Fruit fly (Drosophila melanogaster) whole organism, embryonic: ENCODE data around the gene Vta1.

ENCODE experiments used
- Adf1 ChIP-seq: fragments of 200-800 bp; sonication (Bioruptor generic); IDR thresholded peaks from 2 replicates; pipeline ENCODE4 v1.3.6; 2022; ENCODE audit warnings: missing biosample characterization, missing genetic modification characterization
- Aef1 ChIP-seq: fragments of 200-800 bp; sonication (Bioruptor generic); IDR thresholded peaks from 3 replicates; pipeline ENCODE4 v1.3.6; 2022; ENCODE audit warnings: missing biosample characterization, missing genetic modification characterization
- Antp ChIP-seq: fragments of 200-800 bp; sonication (Bioruptor generic); optimal IDR thresholded peaks from 3 replicates; lab custom pipeline; 2016; ENCODE audit warnings: missing biosample characterization, missing genetic modification characterization
- Atf-2 ChIP-seq: fragments of 200-800 bp; sonication (Bioruptor generic); optimal IDR thresholded peaks from 2 replicates; lab custom pipeline; 2016; ENCODE audit warnings: missing biosample characterization, missing genetic modification characterization
- Atf3 ChIP-seq: fragments of 200-800 bp; sonication (Bioruptor generic); optimal IDR thresholded peaks from 3 replicates; lab custom pipeline; 2016; ENCODE audit warnings: missing biosample characterization, missing genetic modification characterization
- Bdp1 ChIP-seq: fragments of 200-800 bp; sonication (Bioruptor generic); optimal IDR thresholded peaks from 3 replicates; lab custom pipeline; 2016; ENCODE audit warnings: missing biosample characterization, missing genetic modification characterization
- BtbVII ChIP-seq: fragments of 200-800 bp; sonication (Bioruptor generic); optimal IDR thresholded peaks from 3 replicates; lab custom pipeline; 2017; ENCODE audit warnings: missing biosample characterization, mild to moderate bottlenecking, missing genetic modification characterization
- CG15011 ChIP-seq: fragments of 200-800 bp; sonication (Bioruptor generic); optimal IDR thresholded peaks from 3 replicates; lab custom pipeline; 2018; ENCODE audit warnings: missing biosample characterization, mild to moderate bottlenecking, missing genetic modification characterization
- CG15514 ChIP-seq: fragments of 200-800 bp; sonication (Bioruptor generic); optimal IDR thresholded peaks from 3 replicates; lab custom pipeline; 2017; ENCODE audit warnings: missing biosample characterization, missing genetic modification characterization, mild to moderate bottlenecking, moderate library complexity, missing genetic modification reagents
- CG16863 ChIP-seq: fragments of 200-800 bp; sonication (Bioruptor generic); optimal IDR thresholded peaks from 3 replicates; lab custom pipeline; 2016; ENCODE audit warnings: missing biosample characterization, missing genetic modification characterization
- CG17802 ChIP-seq: fragments of 200-800 bp; sonication (Bioruptor generic); optimal IDR thresholded peaks from 2 replicates; lab custom pipeline; 2018; ENCODE audit warnings: missing biosample characterization, mild to moderate bottlenecking, missing genetic modification characterization, moderate library complexity
- CG17912 ChIP-seq: fragments of 200-800 bp; sonication (Bioruptor generic); optimal IDR thresholded peaks from 2 replicates; lab custom pipeline; 2018; ENCODE audit warnings: missing biosample characterization, mild to moderate bottlenecking, missing genetic modification characterization
- CG34376 ChIP-seq: fragments of 200-800 bp; sonication (Bioruptor generic); optimal IDR thresholded peaks from 2 replicates; lab custom pipeline; 2018; ENCODE audit warnings: missing biosample characterization, mild to moderate bottlenecking, missing genetic modification characterization
- CG34422 ChIP-seq: fragments of 200-800 bp; sonication (Bioruptor generic); IDR thresholded peaks from 3 replicates; pipeline ENCODE4 v1.3.6; 2022; ENCODE audit warnings: missing biosample characterization, missing genetic modification characterization
- CG3726 ChIP-seq: fragments of 200-800 bp; sonication (Bioruptor generic); IDR thresholded peaks from 3 replicates; pipeline ENCODE4, ENCODE4 v1.3.6; 2022; ENCODE audit warnings: missing biosample characterization, missing genetic modification characterization
- CG42726 ChIP-seq: fragments of 200-800 bp; sonication (Bioruptor generic); IDR thresholded peaks from 2 replicates; pipeline ENCODE4 v1.3.6; 2022; ENCODE audit warnings: missing biosample characterization, missing genetic modification characterization; ENCODE audit not compliant: partially characterized antibody
- CG4282 ChIP-seq: fragments of 200-800 bp; sonication (Bioruptor generic); optimal IDR thresholded peaks from 2 replicates; lab custom pipeline; 2016; ENCODE audit warnings: missing biosample characterization, missing genetic modification characterization
- CG4707 ChIP-seq: fragments of 200-800 bp; sonication (Bioruptor generic); optimal IDR thresholded peaks from 2 replicates; lab custom pipeline; 2018; ENCODE audit warnings: missing biosample characterization, mild to moderate bottlenecking, missing genetic modification characterization, moderate library complexity
- CG6272 ChIP-seq: fragments of 200-800 bp; sonication (Bioruptor generic); IDR thresholded peaks from 2 replicates; pipeline ENCODE4 v1.3.6; 2022; ENCODE audit warnings: missing biosample characterization, missing genetic modification characterization
- CG8478 ChIP-seq: fragments of >200 bp; optimal IDR thresholded peaks from 2 replicates; lab custom pipeline; 2018
- CG9817 ChIP-seq: fragments of 200-800 bp; sonication (Bioruptor generic); optimal IDR thresholded peaks from 2 replicates; lab custom pipeline; 2018; ENCODE audit warnings: missing biosample characterization, mild to moderate bottlenecking, missing genetic modification characterization, moderate library complexity
- CTCF ChIP-seq: fragments of 200-800 bp; sonication (Bioruptor generic); optimal IDR thresholded peaks from 2 replicates; lab custom pipeline; 2017; ENCODE audit warnings: missing biosample characterization, mild to moderate bottlenecking, missing genetic modification characterization, moderate library complexity
- D19A ChIP-seq: fragments of 200-800 bp; optimal IDR thresholded peaks from 3 replicates; lab custom pipeline; 2019; ENCODE audit warnings: missing biosample characterization, mild to moderate bottlenecking, missing genetic modification characterization, moderate library complexity
- Doc3 ChIP-seq: fragments of 200-800 bp; sonication (Bioruptor generic); IDR thresholded peaks from 3 replicates; pipeline ENCODE4 v1.3.6; 2022; ENCODE audit warnings: missing biosample characterization, missing genetic modification characterization; ENCODE audit not compliant: partially characterized antibody
- Gug ChIP-seq: fragments of 200-800 bp; sonication (Bioruptor generic); IDR thresholded peaks from 4 replicates; pipeline ENCODE4 v1.3.6; 2022; ENCODE audit warnings: missing biosample characterization, missing genetic modification characterization
- H15 ChIP-seq: fragments of 200-800 bp; sonication (Bioruptor generic); IDR thresholded peaks from 3 replicates; pipeline ENCODE4 v1.3.6; 2022; ENCODE audit warnings: missing biosample characterization, missing genetic modification characterization
- HLH4C ChIP-seq: fragments of 200-800 bp; sonication (Bioruptor generic); IDR thresholded peaks from 3 replicates; pipeline ENCODE4 v1.3.6; 2022; ENCODE audit warnings: missing biosample characterization, missing genetic modification characterization; ENCODE audit not compliant: partially characterized antibody
- Neu2 ChIP-seq: fragments of 200-800 bp; sonication (Bioruptor generic); optimal IDR thresholded peaks from 3 replicates; lab custom pipeline; 2016; ENCODE audit warnings: missing biosample characterization, missing genetic modification characterization, borderline replicate concordance
- Rx ChIP-seq: fragments of 200-800 bp; sonication (Bioruptor generic); IDR thresholded peaks from 2 replicates; pipeline ENCODE4 v1.3.6; 2022; ENCODE audit warnings: missing biosample characterization, missing genetic modification characterization
- Trl ChIP-seq, 3 experiments: fragments of >200 bp in 2 of 3; fragments of 200-800 bp in 1 of 3; sonication (Bioruptor generic) in 1 of 3; optimal IDR thresholded peaks; 2 replicates in 1 of 3; 3 replicates in 2 of 3; lab custom pipeline; 2016 to 2017; ENCODE audit warnings: missing biosample characterization in 1 of 3, missing genetic modification characterization in 1 of 3
- amos ChIP-seq: fragments of 200-800 bp; sonication (Bioruptor generic); IDR thresholded peaks from 2 replicates; pipeline ENCODE4 v1.3.6; 2022; ENCODE audit warnings: missing biosample characterization, missing genetic modification characterization; ENCODE audit not compliant: partially characterized antibody
- bbx ChIP-seq: fragments of 200-800 bp; sonication (Bioruptor generic); IDR thresholded peaks from 2 replicates; pipeline ENCODE4 v1.3.6; 2022; ENCODE audit warnings: missing biosample characterization, missing genetic modification characterization; ENCODE audit not compliant: partially characterized antibody
- ci ChIP-seq: fragments of 200-800 bp; sonication (Bioruptor generic); IDR thresholded peaks from 3 replicates; pipeline ENCODE4 v1.3.6; 2022; ENCODE audit warnings: missing biosample characterization, missing genetic modification characterization
- corto ChIP-seq: fragments of 200-800 bp; sonication (Bioruptor generic); optimal IDR thresholded peaks from 2 replicates; lab custom pipeline; 2016; ENCODE audit warnings: missing biosample characterization, mild to moderate bottlenecking, missing genetic modification characterization, moderate library complexity
- en ChIP-seq: fragments of 200-800 bp; sonication (Bioruptor generic); optimal IDR thresholded peaks from 2 replicates; lab custom pipeline; 2016; ENCODE audit warnings: missing biosample characterization, missing genetic modification characterization
- eyg ChIP-seq: fragments of 200-800 bp; sonication (Bioruptor generic); optimal IDR thresholded peaks from 3 replicates; lab custom pipeline; 2016; ENCODE audit warnings: missing biosample characterization, missing genetic modification characterization
- gcm2 ChIP-seq: fragments of 200-800 bp; sonication (Bioruptor generic); optimal IDR thresholded peaks from 2 replicates; lab custom pipeline; 2016; ENCODE audit warnings: missing biosample characterization, missing genetic modification characterization
- ind ChIP-seq: fragments of 200-800 bp; sonication (Bioruptor generic); optimal IDR thresholded peaks from 3 replicates; lab custom pipeline; 2016; ENCODE audit warnings: missing biosample characterization, missing genetic modification characterization
- nerfin-1 ChIP-seq: fragments of 200-800 bp; sonication (Bioruptor generic); optimal IDR thresholded peaks from 3 replicates; lab custom pipeline; 2019; ENCODE audit warnings: missing biosample characterization, mild to moderate bottlenecking, missing genetic modification characterization, moderate library complexity
- oc ChIP-seq: fragments of 200-800 bp; sonication (Bioruptor generic); optimal IDR thresholded peaks from 2 replicates; lab custom pipeline; 2018; ENCODE audit warnings: missing biosample characterization, mild to moderate bottlenecking, missing genetic modification characterization, moderate library complexity
- onecut ChIP-seq: fragments of 200-800 bp; sonication (Bioruptor generic); IDR thresholded peaks from 2 replicates; pipeline ENCODE4 v1.3.6; 2022; ENCODE audit warnings: missing biosample characterization, missing genetic modification characterization
- pb ChIP-seq: fragments of 200-800 bp; sonication (Bioruptor generic); optimal IDR thresholded peaks from 3 replicates; lab custom pipeline; 2016; ENCODE audit warnings: missing biosample characterization, missing genetic modification characterization
- pum ChIP-seq: fragments of 200-800 bp; sonication (Bioruptor generic); optimal IDR thresholded peaks from 2 replicates; lab custom pipeline; 2016; ENCODE audit warnings: missing biosample characterization, missing genetic modification characterization
- seq ChIP-seq: fragments of 200-800 bp; sonication (Bioruptor generic); IDR thresholded peaks from 2 replicates; pipeline ENCODE4 v1.3.6; 2022; ENCODE audit warnings: missing biosample characterization, missing genetic modification characterization
- sima ChIP-seq: fragments of 200-800 bp; sonication (Bioruptor generic); optimal IDR thresholded peaks from 2 replicates; lab custom pipeline; 2016; ENCODE audit warnings: missing biosample characterization, missing genetic modification characterization
- slbo ChIP-seq: fragments of 200-800 bp; sonication (Bioruptor generic); IDR thresholded peaks from 2 replicates; pipeline ENCODE4 v1.3.6; 2022; ENCODE audit warnings: missing biosample characterization, missing genetic modification characterization
- stc ChIP-seq: fragments of 200-800 bp; sonication (Bioruptor generic); IDR thresholded peaks from 2 replicates; pipeline ENCODE4 v1.3.6; 2022; ENCODE audit warnings: missing biosample characterization, missing genetic modification characterization
- tup ChIP-seq: fragments of 200-800 bp; sonication (Bioruptor generic); optimal IDR thresholded peaks from 2 replicates; lab custom pipeline; 2016; ENCODE audit warnings: missing biosample characterization, mild to moderate bottlenecking, missing genetic modification characterization, moderate library complexity
- tx ChIP-seq: fragments of 200-800 bp; sonication (Bioruptor generic); optimal IDR thresholded peaks from 2 replicates; lab custom pipeline; 2016; ENCODE audit warnings: missing biosample characterization, missing genetic modification characterization
- wor ChIP-seq: fragments of 200-800 bp; sonication (Bioruptor generic); IDR thresholded peaks from 2 replicates; pipeline ENCODE4 v1.3.6; 2022; ENCODE audit warnings: missing biosample characterization, missing genetic modification characterization
- zf30C ChIP-seq: fragments of 200-800 bp; sonication (Bioruptor generic); optimal IDR thresholded peaks from 3 replicates; lab custom pipeline; 2018; ENCODE audit warnings: missing biosample characterization, mild to moderate bottlenecking, missing genetic modification characterization

Vta1 gene

DNA sequence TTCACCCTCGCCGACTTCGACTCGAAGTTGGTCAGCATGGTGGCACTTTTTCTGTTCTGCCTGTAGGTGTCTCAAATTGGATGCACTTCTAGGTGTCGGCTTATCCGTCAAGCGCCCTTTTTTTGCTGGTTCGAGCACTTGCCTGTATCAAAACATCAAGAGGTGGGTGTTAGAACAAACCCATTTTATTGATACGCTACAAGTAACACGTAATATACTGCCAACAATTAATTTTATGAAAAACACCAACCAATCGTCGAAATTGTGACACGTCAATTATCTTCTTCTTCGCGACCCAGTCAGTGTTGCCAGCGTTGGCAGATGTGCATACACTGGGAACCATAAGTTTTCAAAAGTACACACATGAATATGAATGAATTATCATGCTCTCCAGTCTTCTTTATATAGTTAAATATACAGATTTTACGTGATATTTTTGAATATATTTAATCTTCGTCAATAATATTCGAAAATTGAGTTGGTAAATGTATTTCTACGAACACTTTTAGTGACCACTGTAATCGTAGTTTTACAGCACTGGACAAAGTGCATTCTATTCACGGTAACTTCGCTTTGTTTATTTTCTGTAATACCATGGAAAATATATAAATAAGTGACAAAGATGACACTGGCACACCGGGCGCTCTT is 7.7 kb downstream of the Vta1 start, which contains the start of the genes alphaCOP and CG13919 (continued):
- TF ChIP-seq gcm2 (GFP tag; lab: Kevin White, UChicago), result peak; percentile 90
- TF ChIP-seq CG42726, result no peak
- peak; percentile 85 for TF ChIP-seq Adf1 (GFP tag; lab: Robert Waterston, UW)
- TF ChIP-seq Antp (GFP tag; lab: Kevin White, UChicago), result peak; percentile 83
- TF ChIP-seq Aef1 (GFP tag; lab: Robert Waterston, UW), result peak; percentile 97
- TF ChIP-seq en (GFP tag; lab: Kevin White, UChicago), result peak; percentile 65
- no peak for TF ChIP-seq Doc3 (GFP tag; lab: Robert Waterston, UW)
- TF ChIP-seq wor (GFP tag; lab: Robert Waterston, UW), result peak; percentile 96
- TF ChIP-seq sima (GFP tag; lab: Kevin White, UChicago), result peak; percentile 69
- no peak for TF ChIP-seq CG15011
- peak; percentile 96 for TF ChIP-seq H15
- TF ChIP-seq Atf-2, result peak; percentile 89
- peak; percentile 92 for TF ChIP-seq CG4707 (GFP tag; lab: Kevin White, UChicago)
- peak; percentile 95 for TF ChIP-seq stc (GFP tag; lab: Robert Waterston, UW)
- peak; percentile 97 for TF ChIP-seq oc (tag; lab: Kevin White, UChicago)
- TF ChIP-seq zf30C, result no peak
- TF ChIP-seq CG4282 (GFP tag; lab: Kevin White, UChicago), result peak; percentile 56
- TF ChIP-seq Bdp1 (GFP tag; lab: Kevin White, UChicago), result peak; percentile 88
- peak; percentile 85 for TF ChIP-seq Atf3 (GFP tag; lab: Kevin White, UChicago)
- peak; percentile 88 for TF ChIP-seq D19A (tag; lab: Kevin White, UChicago)
- peak; percentile 92 for TF ChIP-seq Rx
- TF ChIP-seq Trl (optimal IDR thresholded peaks at IDR 0.05; lab: Kevin White, UChicago), result no peak
- TF ChIP-seq Trl (GFP tag; optimal IDR thresholded peaks at IDR 0.05; lab: Kevin White, UChicago), result peak; percentile 92
- no peak for TF ChIP-seq amos (GFP tag; lab: Robert Waterston, UW)
- peak; percentile 95 for TF ChIP-seq ind (GFP tag; lab: Kevin White, UChicago)
- TF ChIP-seq nerfin-1 (tag; lab: Kevin White, UChicago), result peak; percentile 93
- TF ChIP-seq CG8478 (lab: Kevin White, UChicago), result no peak
- TF ChIP-seq Gug (GFP tag; lab: Robert Waterston, UW), result peak; percentile 90
- peak; percentile 93 for TF ChIP-seq corto
- peak; percentile 92 for TF ChIP-seq BtbVII (GFP tag; lab: Kevin White, UChicago)
- peak; percentile 93 for TF ChIP-seq CG3726 (GFP tag; lab: Robert Waterston, UW)
- TF ChIP-seq eyg, result peak; percentile 83
- TF ChIP-seq CG9817 (tag; lab: Kevin White, UChicago), result peak; percentile 95
- TF ChIP-seq tx (GFP tag; lab: Kevin White, UChicago), result peak; percentile 88
- peak; percentile 84 for TF ChIP-seq CG17912 (GFP tag; lab: Kevin White, UChicago)
- peak; percentile 88 for TF ChIP-seq tup
- TF ChIP-seq CG34376 (GFP tag; lab: Kevin White, UChicago), result peak; percentile 89
- no peak for TF ChIP-seq bbx (GFP tag; lab: Robert Waterston, UW)
- TF ChIP-seq slbo, result peak; percentile 99
- peak; percentile 97 for TF ChIP-seq ci (GFP tag; lab: Robert Waterston, UW)
- peak; percentile 82; the same call in 1 of the 2 replicates for TF ChIP-seq onecut (GFP tag; lab: Robert Waterston, UW)
- peak; percentile 91 for TF ChIP-seq pum (GFP tag; lab: Kevin White, UChicago)
- TF ChIP-seq Neu2, result peak; percentile 57
- TF ChIP-seq CG15514 (GFP tag; lab: Kevin White, UChicago), result peak; percentile 90
- peak; percentile 35 for TF ChIP-seq CTCF
- TF ChIP-seq CG17802 (tag; lab: Kevin White, UChicago), result peak; percentile 75
- peak; percentile 77 for TF ChIP-seq pb (GFP tag; lab: Kevin White, UChicago)
- TF ChIP-seq HLH4C, result no peak
- TF ChIP-seq CG16863 (GFP tag; lab: Kevin White, UChicago), result peak; percentile 91
- peak; percentile 99 for TF ChIP-seq CG34422 (GFP tag; lab: Robert Waterston, UW)
- peak; percentile 95 for TF ChIP-seq CG6272
- TF ChIP-seq seq (GFP tag; lab: Robert Waterston, UW), result peak; percentile 96
